Fruit fly (Drosophila melanogaster) Kc167 (cell line): ENCODE data around the gene Hpd.

Source experiments
- Myc ChIP-seq: fragments of >200 bp; optimal IDR thresholded peaks from 2 replicates; lab custom pipeline; 2017; ENCODE audit warnings: missing external identifiers
- Sin3A ChIP-seq: fragments of >200 bp; optimal IDR thresholded peaks from 2 replicates; lab custom pipeline; 2018; ENCODE audit warnings: missing external identifiers
- h ChIP-seq: fragments of >200 bp; optimal IDR thresholded peaks from 3 replicates; lab custom pipeline; 2018; ENCODE audit warnings: missing external identifiers
- insv ChIP-seq: fragments of >200 bp; optimal IDR thresholded peaks from 3 replicates; lab custom pipeline; 2018; ENCODE audit warnings: missing external identifiers
- psq ChIP-seq: fragments of >200 bp; optimal IDR thresholded peaks from 2 replicates; lab custom pipeline; 2017; ENCODE audit warnings: missing external identifiers
- ttk ChIP-seq: sonication (Bioruptor generic); optimal IDR thresholded peaks from 2 replicates; lab custom pipeline; 2017; ENCODE audit warnings: missing external identifiers

Hpd gene

dm6 chr3L:20464677-20465076 lies 25.0 kb upstream of the Hpd start, which contains the start of gene atk:
TSS of gene atk (minus strand) at chr3L:20464862.
- TF ChIP-seq psq (lab: Kevin White, UChicago) (no peak), h (lab: Kevin White, UChicago) (no peak), insv (lab: Kevin White, UChicago) (no peak), Sin3A (lab: Kevin White, UChicago) (no peak), Myc (no peak), ttk (lab: Kevin White, UChicago) (no peak)

dm6 chr3L:20462391-20462790 lies 22.7 kb upstream of the Hpd start:
- no peak for TF ChIP-seq insv (lab: Kevin White, UChicago)
- TF ChIP-seq Myc: no peak
- no peak for TF ChIP-seq psq (lab: Kevin White, UChicago)
- no peak for TF ChIP-seq Sin3A (lab: Kevin White, UChicago)
- TF ChIP-seq ttk (lab: Kevin White, UChicago): no peak
- no peak for TF ChIP-seq h (lab: Kevin White, UChicago)

dm6 chr3L:20460383-20460782 lies 20.7 kb upstream of the Hpd start, which contains the start of gene mag:
TSS of gene mag (plus strand) at chr3L:20460683.
- TF ChIP-seq insv (lab: Kevin White, UChicago): no peak
- no peak for TF ChIP-seq h (lab: Kevin White, UChicago)
- TF ChIP-seq Myc: no peak
- TF ChIP-seq ttk (lab: Kevin White, UChicago): no peak

dm6 chr3L:20452813-20453682 lies 13.4 kb upstream of the Hpd start, which contains the start of gene CG5199:
TSS of gene CG5199 (minus strand) at chr3L:20452864.
- no peak for TF ChIP-seq Myc

- no peak for TF ChIP-seq Sin3A (lab: Kevin White, UChicago)
- no peak for TF ChIP-seq ttk (lab: Kevin White, UChicago)
- no peak for TF ChIP-seq h (lab: Kevin White, UChicago)
- TF ChIP-seq psq (lab: Kevin White, UChicago): no peak
- TF ChIP-seq Myc: no peak
- no peak for TF ChIP-seq insv (lab: Kevin White, UChicago)
These were observed 9.1 kb upstream of the Hpd start for dm6 chr3L:20448773-20449172.

- no peak for TF ChIP-seq ttk (lab: Kevin White, UChicago)
- TF ChIP-seq h (lab: Kevin White, UChicago): no peak
- no peak for TF ChIP-seq insv (lab: Kevin White, UChicago)
- TF ChIP-seq Sin3A (lab: Kevin White, UChicago): no peak
- no peak for TF ChIP-seq Myc
- no peak for TF ChIP-seq psq (lab: Kevin White, UChicago)
These were observed 8.3 kb upstream of the Hpd start for dm6 chr3L:20447957-20448356.

- TF ChIP-seq ttk (lab: Kevin White, UChicago) (no peak), Myc (no peak), psq (lab: Kevin White, UChicago) (no peak), Sin3A (lab: Kevin White, UChicago) (no peak), insv (lab: Kevin White, UChicago) (no peak), h (lab: Kevin White, UChicago) (no peak)
These were observed 7.7 kb upstream of the Hpd start for dm6 chr3L:20447337-20447736.

dm6 chr3L:20446030-20446429 lies 6.4 kb upstream of the Hpd start:
- no peak for TF ChIP-seq insv (lab: Kevin White, UChicago)
- TF ChIP-seq ttk (lab: Kevin White, UChicago): no peak
- no peak for TF ChIP-seq Sin3A (lab: Kevin White, UChicago)
- no peak for TF ChIP-seq psq (lab: Kevin White, UChicago)
- no peak for TF ChIP-seq Myc
- no peak for TF ChIP-seq h (lab: Kevin White, UChicago)

dm6 chr3L:20444815-20445519 lies 5.3 kb upstream of the Hpd start:
- no peak for TF ChIP-seq Myc
- TF ChIP-seq insv (lab: Kevin White, UChicago): no peak
- TF ChIP-seq h (lab: Kevin White, UChicago): no peak
- TF ChIP-seq Sin3A (lab: Kevin White, UChicago): no peak

dm6 chr3L:20442674-20443313 lies 3.1 kb upstream of the Hpd start:
- TF ChIP-seq insv (lab: Kevin White, UChicago): no peak
- no peak for TF ChIP-seq ttk (lab: Kevin White, UChicago)
- TF ChIP-seq Myc: no peak
- TF ChIP-seq psq (lab: Kevin White, UChicago): no peak
- no peak for TF ChIP-seq Sin3A (lab: Kevin White, UChicago)
- TF ChIP-seq h (lab: Kevin White, UChicago): no peak

DNA sequence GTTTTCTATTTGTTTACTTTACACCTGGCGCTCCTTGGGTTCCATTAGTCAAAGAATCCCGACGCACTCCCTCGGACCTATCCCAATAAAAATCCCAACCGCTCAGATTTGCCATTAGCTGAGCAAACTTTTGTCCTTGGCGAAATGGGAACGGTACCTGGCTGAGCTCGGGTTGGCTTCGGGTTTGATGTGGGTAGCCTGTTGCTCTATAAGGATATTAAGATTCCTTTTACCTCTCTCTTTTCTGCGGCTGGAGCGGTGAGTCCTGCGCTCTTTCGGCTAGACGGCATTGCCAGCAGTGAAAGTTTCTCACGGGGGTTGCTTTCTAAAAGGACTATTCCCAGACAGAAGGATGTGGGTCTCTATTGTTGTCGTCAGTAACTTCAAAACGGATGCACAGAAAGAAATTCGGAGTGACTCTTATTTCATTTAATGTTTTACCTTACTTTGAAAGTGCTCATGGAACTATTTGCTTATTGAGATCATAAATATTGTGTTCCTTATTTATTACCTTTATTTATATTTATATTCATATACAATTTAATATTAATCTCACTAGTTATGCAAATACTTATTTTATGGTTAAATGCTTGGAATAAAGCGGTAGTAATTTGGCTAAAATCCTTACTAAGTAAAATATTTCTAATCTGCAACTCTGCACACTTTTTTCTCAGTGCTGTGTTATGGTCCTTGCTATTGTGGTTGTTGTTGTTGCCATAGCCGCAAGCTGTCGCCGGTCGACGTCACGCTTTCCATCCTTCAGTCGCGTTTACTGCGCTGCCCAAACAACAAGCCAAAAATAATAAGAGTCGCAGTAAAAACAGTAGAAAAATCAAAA lies 2.2 kb upstream of the Hpd start, which contains the start of gene CG5910:
Gene CG5910 (plus strand): TSS at position 788 of the 838 bp plus-strand sequence.
- no peak for TF ChIP-seq h (lab: Kevin White, UChicago)
- TF ChIP-seq psq (lab: Kevin White, UChicago): no peak
- no peak for TF ChIP-seq Sin3A (lab: Kevin White, UChicago)
- no peak for TF ChIP-seq Myc
- TF ChIP-seq ttk (lab: Kevin White, UChicago): no peak
- TF ChIP-seq insv (lab: Kevin White, UChicago): no peak
